Worm (Caenorhabditis elegans) whole organism, young adult: Measurements from ENCODE around the gene ergi-2.
A peak's percentile ranks its signal among the peaks of the same experiment; 100 is the strongest.

ENCODE experiments used
- B0035.1 ChIP-seq: sonication (generic microtip); optimal IDR thresholded peaks from 2 replicates; lab custom pipeline; 2016; ENCODE audit warnings: missing genetic modification characterization, mild to moderate bottlenecking, missing compliant biosample characterization, missing genotype, missing genetic modification reagents
- C06A6.2 ChIP-seq: fragments of 200-800 bp; sonication (Bioruptor generic); conservative IDR thresholded peaks from 2 replicates; pipeline ENCODE4 v1.3.6; 2022; ENCODE audit warnings: missing genetic modification characterization, missing compliant biosample characterization
- D2030.7 ChIP-seq: fragments of 200-800 bp; sonication (Bioruptor generic); IDR thresholded peaks from 2 replicates; pipeline ENCODE4 v1.3.6; 2022; ENCODE audit warnings: missing genetic modification reagents, missing genetic modification characterization, missing compliant biosample characterization
- F10E7.11 ChIP-seq: sonication (generic microtip); optimal IDR thresholded peaks from 2 replicates; lab custom pipeline; 2017; ENCODE audit warnings: mild to moderate bottlenecking, missing genetic modification characterization, moderate library complexity, missing compliant biosample characterization
- F23B12.7 ChIP-seq: sonication (generic microtip); optimal IDR thresholded peaks from 2 replicates; lab custom pipeline; 2017; ENCODE audit warnings: missing genetic modification characterization, mild to moderate bottlenecking, missing compliant biosample characterization, antibody characterized with exemption, moderate library complexity; ENCODE audit not compliant: insufficient read depth
- F55B11.4 ChIP-seq: sonication (generic microtip); optimal IDR thresholded peaks from 2 replicates; lab custom pipeline; 2016; ENCODE audit warnings: missing compliant biosample characterization, missing genetic modification characterization, borderline replicate concordance; ENCODE audit not compliant: insufficient read depth
- F57A8.1 ChIP-seq: fragments of 200-800 bp; sonication (Bioruptor generic); optimal IDR thresholded peaks from 2 replicates; lab custom pipeline; 2018; ENCODE audit warnings: mild to moderate bottlenecking, missing genetic modification characterization, moderate library complexity, missing compliant biosample characterization
- K11D2.4 ChIP-seq: fragments of 200-800 bp; sonication (Bioruptor generic); IDR thresholded peaks from 2 replicates; pipeline ENCODE4 v1.3.6; 2022; ENCODE audit warnings: missing genetic modification reagents, missing genetic modification characterization, missing compliant biosample characterization
- K12H6.12 ChIP-seq: fragments of 200-800 bp; sonication (Bioruptor generic); optimal IDR thresholded peaks from 2 replicates; lab custom pipeline; 2018; ENCODE audit warnings: mild to moderate bottlenecking, missing genetic modification characterization, missing compliant biosample characterization
- Y53G8AR.9 ChIP-seq: fragments of 200-800 bp; sonication (Bioruptor generic); conservative IDR thresholded peaks from 2 replicates; pipeline ENCODE4 v1.3.6; 2022; ENCODE audit warnings: missing genetic modification reagents, missing genetic modification characterization, missing compliant biosample characterization
- Y56A3A.18 ChIP-seq: fragments of 200-800 bp; sonication (Bioruptor generic); IDR thresholded peaks from 2 replicates; pipeline ENCODE4 v1.3.6; 2022; ENCODE audit warnings: missing genetic modification reagents, missing genetic modification characterization, missing compliant biosample characterization
- Y67H2A.10 ChIP-seq: fragments of 200-800 bp; sonication (Bioruptor generic); conservative IDR thresholded peaks from 2 replicates; pipeline ENCODE4 v1.3.6; 2022; ENCODE audit warnings: missing genetic modification reagents, missing genetic modification characterization, missing compliant biosample characterization
- Y79H2A.3 ChIP-seq: fragments of 200-800 bp; sonication (Bioruptor generic); conservative IDR thresholded peaks from 2 replicates; pipeline ENCODE4 v1.3.6; 2022; ENCODE audit warnings: missing genetic modification reagents, missing genetic modification characterization, missing compliant biosample characterization
- Y95B8A.8 ChIP-seq: fragments of 200-800 bp; sonication (Bioruptor generic); IDR thresholded peaks from 2 replicates; pipeline ENCODE4 v1.3.6; 2022; ENCODE audit warnings: missing genetic modification reagents, missing genetic modification characterization, missing compliant biosample characterization
- aptf-3 ChIP-seq: fragments of 200-800 bp; sonication (Bioruptor generic); IDR thresholded peaks from 2 replicates; pipeline ENCODE4 v1.3.6; 2022; ENCODE audit warnings: missing genetic modification characterization, missing compliant biosample characterization
- attf-6 ChIP-seq: fragments of 200-800 bp; sonication (Bioruptor generic); IDR thresholded peaks from 2 replicates; pipeline ENCODE4 v1.3.6; 2022; ENCODE audit warnings: missing genetic modification reagents, missing genetic modification characterization, missing compliant biosample characterization
- bed-1 ChIP-seq: fragments of 200-800 bp; sonication (Bioruptor generic); IDR thresholded peaks from 2 replicates; pipeline ENCODE4 v1.3.6; 2022; ENCODE audit warnings: missing genetic modification reagents, missing genetic modification characterization, missing compliant biosample characterization
- cebp-1 ChIP-seq, 2 experiments: fragments of 200-800 bp in 1 of 2; sonication (Bioruptor generic) in 1 of 2; sonication (generic microtip) in 1 of 2; IDR thresholded peaks in 1 of 2; optimal IDR thresholded peaks in 1 of 2; 2 replicates each; pipeline versions ENCODE4 v1.3.6 to Lab custom; 2017 to 2022; ENCODE audit warnings: missing compliant biosample characterization in 2 of 2, missing genetic modification characterization in 2 of 2, mild to moderate bottlenecking in 1 of 2, missing genetic modification reagents in 1 of 2, moderate library complexity in 1 of 2
- ceh-40 ChIP-seq: fragments of 200-800 bp; sonication (Bioruptor generic); IDR thresholded peaks from 2 replicates; pipeline ENCODE4 v1.3.6; 2022; ENCODE audit warnings: missing genetic modification characterization, missing compliant biosample characterization
- ceh-91 ChIP-seq: fragments of 200-800 bp; sonication (Bioruptor generic); IDR thresholded peaks from 2 replicates; pipeline ENCODE4 v1.3.6; 2022; ENCODE audit warnings: missing genetic modification reagents, missing genetic modification characterization, missing compliant biosample characterization
- die-1 ChIP-seq: sonication (generic microtip); optimal IDR thresholded peaks from 2 replicates; lab custom pipeline; 2016; ENCODE audit warnings: missing genotype, mild to moderate bottlenecking, missing genetic modification characterization, missing compliant biosample characterization
- dox-1 ChIP-seq: fragments of 200-800 bp; sonication (Bioruptor generic); IDR thresholded peaks from 2 replicates; pipeline ENCODE4 v1.3.6; 2022; ENCODE audit warnings: missing genetic modification reagents, missing genetic modification characterization, missing compliant biosample characterization
- egrh-3 ChIP-seq: fragments of 200-800 bp; sonication (Bioruptor generic); IDR thresholded peaks from 2 replicates; pipeline ENCODE4 v1.3.6; 2022; ENCODE audit warnings: missing genetic modification reagents, missing genetic modification characterization, missing compliant biosample characterization
- ekl-4 ChIP-seq: fragments of 200-800 bp; sonication (Bioruptor generic); IDR thresholded peaks from 2 replicates; pipeline ENCODE4 v1.3.6; 2022; ENCODE audit warnings: missing genetic modification reagents, missing genetic modification characterization, missing compliant biosample characterization
- hmg-1.2 ChIP-seq: fragments of 200-800 bp; sonication (Bioruptor generic); IDR thresholded peaks from 2 replicates; pipeline ENCODE4 v1.3.6; 2022; ENCODE audit warnings: missing genetic modification reagents, missing genetic modification characterization, missing compliant biosample characterization
- hrde-1 ChIP-seq: sonication (generic microtip); optimal IDR thresholded peaks from 2 replicates; lab custom pipeline; 2016; ENCODE audit warnings: missing genetic modification characterization, mild to moderate bottlenecking, missing compliant biosample characterization, moderate library complexity, missing genotype, missing genetic modification reagents, borderline replicate concordance
- lag-1 ChIP-seq: fragments of 200-800 bp; sonication (Bioruptor generic); IDR thresholded peaks from 2 replicates; pipeline ENCODE4 v1.3.6; 2022; ENCODE audit warnings: missing genetic modification reagents, missing genetic modification characterization, missing compliant biosample characterization
- lsl-1 ChIP-seq: fragments of 200-800 bp; sonication (Bioruptor generic); optimal IDR thresholded peaks from 2 replicates; lab custom pipeline; 2018; ENCODE audit warnings: mild to moderate bottlenecking, missing genetic modification characterization, moderate library complexity, missing compliant biosample characterization
- madf-10 ChIP-seq: sonication (generic microtip); optimal IDR thresholded peaks from 2 replicates; lab custom pipeline; 2016; ENCODE audit warnings: mild to moderate bottlenecking, missing genetic modification characterization, missing compliant biosample characterization
- mcd-1 ChIP-seq: fragments of 200-800 bp; sonication (Bioruptor generic); IDR thresholded peaks from 2 replicates; pipeline ENCODE4 v1.3.6; 2022; ENCODE audit warnings: missing genetic modification reagents, missing genetic modification characterization, missing compliant biosample characterization
- nfya-2 ChIP-seq: fragments of 200-800 bp; sonication (Bioruptor generic); IDR thresholded peaks from 2 replicates; pipeline ENCODE4 v1.3.6; 2022; ENCODE audit warnings: missing genetic modification reagents, missing genetic modification characterization, missing compliant biosample characterization
- nfyb-1 ChIP-seq: fragments of 200-800 bp; sonication (Bioruptor generic); IDR thresholded peaks from 2 replicates; pipeline ENCODE4 v1.3.6; 2022; ENCODE audit warnings: missing genetic modification reagents, missing genetic modification characterization, missing compliant biosample characterization
- nhr-80 ChIP-seq: sonication (generic microtip); optimal IDR thresholded peaks from 2 replicates; lab custom pipeline; 2016; ENCODE audit warnings: missing genetic modification characterization, missing compliant biosample characterization
- pbrm-1 ChIP-seq: fragments of 200-800 bp; sonication (Bioruptor generic); IDR thresholded peaks from 2 replicates; pipeline ENCODE4 v1.3.6; 2022; ENCODE audit warnings: missing genetic modification reagents, missing genetic modification characterization, missing compliant biosample characterization
- rec-8 ChIP-seq, 2 experiments: sonication (generic microtip); optimal IDR thresholded peaks; 2 replicates each; lab custom pipeline; 2016; ENCODE audit warnings: mild to moderate bottlenecking in 2 of 2, missing genetic modification characterization in 2 of 2, missing genetic modification reagents in 2 of 2, missing genotype in 2 of 2, missing biosample characterization in 1 of 2, missing compliant biosample characterization in 1 of 2, moderate library complexity in 1 of 2
- repo-1 ChIP-seq: sonication (generic microtip); optimal IDR thresholded peaks from 2 replicates; lab custom pipeline; 2017; ENCODE audit warnings: mild to moderate bottlenecking, missing genetic modification characterization, missing compliant biosample characterization
- rpc-1 ChIP-seq, 2 experiments: fragments of 150-350 bp in 1 of 2; sonication (generic microtip) in 1 of 2; optimal IDR thresholded peaks; 2 replicates each; lab custom pipeline; 2014 to 2018; ENCODE audit warnings: missing biosample characterization in 1 of 2, missing genetic modification characterization in 1 of 2, missing genetic modification reagents in 1 of 2, missing genotype in 1 of 2
- sdz-38 ChIP-seq: sonication (generic microtip); optimal IDR thresholded peaks from 2 replicates; lab custom pipeline; 2016; ENCODE audit warnings: missing genotype, missing genetic modification characterization, missing compliant biosample characterization
- snpc-1.3 ChIP-seq: sonication (generic microtip); optimal IDR thresholded peaks from 2 replicates; lab custom pipeline; 2017; ENCODE audit warnings: missing genetic modification characterization, mild to moderate bottlenecking, missing compliant biosample characterization, antibody characterized with exemption, moderate library complexity, missing genotype, missing genetic modification reagents; ENCODE audit not compliant: insufficient read depth
- snpc-4 ChIP-seq, 5 experiments: fragments of 150-350 bp in 1 of 5; sonication (generic microtip) in 4 of 5; optimal IDR thresholded peaks; 2 replicates each; lab custom pipeline; 2014 to 2018; ENCODE audit warnings: missing genetic modification characterization in 5 of 5, missing biosample characterization in 3 of 5, antibody characterized with exemption in 2 of 5, mild to moderate bottlenecking in 2 of 5, missing compliant biosample characterization in 2 of 5, missing genotype in 2 of 5, moderate library complexity in 2 of 5, missing genetic modification reagents in 1 of 5
- zim-3 ChIP-seq: sonication (generic microtip); optimal IDR thresholded peaks from 2 replicates; lab custom pipeline; 2017; ENCODE audit warnings: mild to moderate bottlenecking, missing genetic modification characterization, moderate library complexity, missing compliant biosample characterization
- ztf-28 ChIP-seq: fragments of 200-800 bp; sonication (Bioruptor generic); IDR thresholded peaks from 2 replicates; pipeline ENCODE4 v1.3.6; 2022; ENCODE audit warnings: missing genetic modification reagents, missing genetic modification characterization, missing compliant biosample characterization

Gene ergi-2

ce11 chrX:14976840-14977534, 30.1 kb downstream of the ergi-2 start (continued):
- TF ChIP-seq snpc-1.3 (peak; percentile 15), hrde-1 (peak; percentile 47), rpc-1 (optimal IDR thresholded peaks at IDR 0.05; lab: Kevin White, UChicago) (peak; percentile 55), rpc-1 (tag; optimal IDR thresholded peaks at IDR 0.05; lab: Kevin White, UChicago) (peak; percentile 81), pbrm-1 (GFP tag; lab: Robert Waterston, UW) (peak; percentile 61)
- TF ChIP-seq, all 124 proteins: peak for 12

- TF ChIP-seq C06A6.2 (GFP tag; lab: Robert Waterston, UW) (no peak), mcd-1 (GFP tag; lab: Robert Waterston, UW) (peak; percentile 43; the same call in 1 of the 2 replicates), pbrm-1 (GFP tag; lab: Robert Waterston, UW) (0 out of 2 replicates have a peak, but pooled peaks have one; percentile 15), B0035.1 (tag; lab: Kevin White, UChicago) (no peak), hmg-1.2 (GFP tag; lab: Robert Waterston, UW) (no peak), bed-1 (GFP tag; lab: Robert Waterston, UW) (no peak), nfya-2 (no peak), lsl-1 (GFP tag; lab: Kevin White, UChicago) (no peak), D2030.7 (GFP tag; lab: Robert Waterston, UW) (no peak), madf-10 (tag; lab: Kevin White, UChicago) (no peak), zim-3 (tag; lab: Kevin White, UChicago) (no peak), Y56A3A.18 (no peak), ekl-4 (GFP tag; lab: Robert Waterston, UW) (no peak), F10E7.11 (tag; lab: Kevin White, UChicago) (no peak), aptf-3 (no peak), K11D2.4 (GFP tag; lab: Robert Waterston, UW) (no peak), nfyb-1 (GFP tag; lab: Robert Waterston, UW) (0 out of 2 replicates have a peak, but pooled peaks have one; percentile 24), F23B12.7 (no peak), snpc-4 (GFP tag; optimal IDR thresholded peaks at IDR 0.05; lab: Kevin White, UChicago) (no peak), snpc-4 (tag; optimal IDR thresholded peaks at IDR 0.05; lab: Kevin White, UChicago) (peak in 1 of 4 experiments; percentile 25), egrh-3 (GFP tag; lab: Robert Waterston, UW) (0 out of 2 replicates have a peak, but pooled peaks have one; percentile 9), F57A8.1 (GFP tag; lab: Kevin White, UChicago) (no peak), K12H6.12 (peak; percentile 73), Y67H2A.10 (GFP tag; lab: Robert Waterston, UW) (no peak), ztf-28 (GFP tag; lab: Robert Waterston, UW) (no peak), ceh-91 (GFP tag; lab: Robert Waterston, UW) (no peak), Y95B8A.8 (no peak), F55B11.4 (tag; lab: Kevin White, UChicago) (no peak), rec-8 (tag; optimal IDR thresholded peaks at IDR 0.05; lab: Kevin White, UChicago) (no peak), attf-6 (GFP tag; lab: Robert Waterston, UW) (no peak), sdz-38 (tag; lab: Kevin White, UChicago) (no peak), die-1 (tag; lab: Kevin White, UChicago) (peak; percentile 37), repo-1 (tag; lab: Kevin White, UChicago) (no peak), Y53G8AR.9 (GFP tag; lab: Robert Waterston, UW) (no peak), dox-1 (no peak), ceh-40 (no peak), Y79H2A.3 (GFP tag; lab: Robert Waterston, UW) (no peak), lag-1 (no peak), nhr-80 (tag; lab: Kevin White, UChicago) (peak; percentile 40), cebp-1 (GFP tag; IDR thresholded peaks at IDR 0.05; lab: Robert Waterston, UW) (no peak; the same call in 1 of the 2 replicates), cebp-1 (tag; optimal IDR thresholded peaks at IDR 0.05; lab: Kevin White, UChicago) (peak; percentile 86)
Observed at ce11 chrX:14975467-14976167, 31.5 kb downstream of the ergi-2 start, which contains the start of gene F20D1.3. Gene F20D1.3 (plus strand): TSS chrX:14976117.
